Worm (Caenorhabditis elegans) whole organism, L2 larva: Measurements from ENCODE around the gene Y55F3BR.11.

Experiments used
- aly-2 ChIP-seq: fragments of 150-350 bp; optimal IDR thresholded peaks from 2 replicates; lab custom pipeline; 2014; ENCODE audit warnings: missing biosample characterization, missing genetic modification characterization
- dmd-4 ChIP-seq: sonication (generic microtip); optimal IDR thresholded peaks from 2 replicates; lab custom pipeline; 2017; ENCODE audit warnings: missing biosample characterization, missing genetic modification characterization
- elt-3 ChIP-seq: sonication (generic microtip); optimal IDR thresholded peaks from 2 replicates; lab custom pipeline; 2017; ENCODE audit warnings: missing biosample characterization, missing genetic modification characterization
- lin-11 ChIP-seq: fragments of 150-350 bp; sonication (generic microtip); optimal IDR thresholded peaks from 2 replicates; lab custom pipeline; 2014; ENCODE audit warnings: missing biosample characterization, missing genetic modification characterization, inconsistent platforms, mixed read lengths
- mdl-1 ChIP-seq, 2 experiments: fragments of 150-350 bp in 1 of 2; sonication (generic microtip) in 1 of 2; optimal IDR thresholded peaks; 2 replicates each; lab custom pipeline; 2017; ENCODE audit warnings: missing biosample characterization in 2 of 2, missing genetic modification characterization in 2 of 2
- nhr-11 ChIP-seq: fragments of 150-350 bp; optimal IDR thresholded peaks from 2 replicates; lab custom pipeline; 2014; ENCODE audit warnings: missing biosample characterization, missing genetic modification characterization
- nhr-237 ChIP-seq: fragments of 150-350 bp; optimal IDR thresholded peaks from 2 replicates; lab custom pipeline; 2014; ENCODE audit warnings: missing biosample characterization, missing genetic modification characterization
- snpc-4 ChIP-seq: fragments of 150-350 bp; optimal IDR thresholded peaks from 2 replicates; lab custom pipeline; 2014; ENCODE audit warnings: missing biosample characterization, missing genetic modification characterization
- unc-39 ChIP-seq: fragments of 150-350 bp; optimal IDR thresholded peaks from 2 replicates; lab custom pipeline; 2014; ENCODE audit warnings: missing biosample characterization, missing genetic modification characterization

ce11 chrIV:807027-807516 is 47.9 kb upstream of the Y55F3BR.11 start, which contains the start of gene Y55F3BL.6:
- TF ChIP-seq nhr-11 (tag; lab: Kevin White, UChicago): no peak
- no peak for TF ChIP-seq mdl-1 (tag; optimal IDR thresholded peaks at IDR 0.05; lab: Kevin White, UChicago)
- no peak for TF ChIP-seq elt-3 (tag; lab: Kevin White, UChicago)
- no peak for TF ChIP-seq unc-39 (tag; lab: Kevin White, UChicago)
- peak; percentile 34 for TF ChIP-seq lin-11
- TF ChIP-seq nhr-237 (tag; lab: Kevin White, UChicago): no peak
- TF ChIP-seq snpc-4 (tag; lab: Kevin White, UChicago): no peak
- TF ChIP-seq dmd-4 (tag; lab: Kevin White, UChicago): no peak
- TF ChIP-seq aly-2: no peak
